Worm (Caenorhabditis elegans) whole organism, L1 larva: ENCODE measurements around the gene sftb-1.
A peak's percentile ranks its signal among the peaks of the same experiment; 100 is the strongest.

ENCODE experiments used
- C04F5.9 ChIP-seq: sonication (generic microtip); optimal IDR thresholded peaks from 2 replicates; lab custom pipeline; 2016; ENCODE audit warnings: missing genetic modification characterization, missing compliant biosample characterization
- C16A3.4 ChIP-seq: fragments of 150-350 bp; optimal IDR thresholded peaks from 2 replicates; lab custom pipeline; 2014; ENCODE audit warnings: missing biosample characterization, missing genetic modification characterization
- C34B4.2 ChIP-seq: sonication (generic microtip); optimal IDR thresholded peaks from 2 replicates; lab custom pipeline; 2017; ENCODE audit warnings: mild to moderate bottlenecking, missing genetic modification characterization, missing compliant biosample characterization
- Y116A8C.19 ChIP-seq: sonication (generic microtip); optimal IDR thresholded peaks from 2 replicates; lab custom pipeline; 2016; ENCODE audit warnings: missing compliant biosample characterization, missing genetic modification characterization, borderline replicate concordance
- alr-1 ChIP-seq: fragments of 200-800 bp; sonication (Bioruptor generic); optimal IDR thresholded peaks from 2 replicates; lab custom pipeline; 2018; ENCODE audit warnings: borderline replicate concordance, mild to moderate bottlenecking, missing genetic modification characterization, missing compliant biosample characterization
- aly-2 ChIP-seq: fragments of 150-350 bp; optimal IDR thresholded peaks from 2 replicates; lab custom pipeline; 2014; ENCODE audit warnings: missing biosample characterization, missing genetic modification characterization
- ama-1 ChIP-seq: fragments of 150-350 bp; optimal IDR thresholded peaks from 2 replicates; lab custom pipeline; 2014
- blmp-1 ChIP-seq: fragments of 150-350 bp; optimal IDR thresholded peaks from 2 replicates; lab custom pipeline; 2014; ENCODE audit warnings: missing biosample characterization, missing genetic modification characterization
- ceh-63 ChIP-seq: fragments of 200-800 bp; sonication (Bioruptor generic); optimal IDR thresholded peaks from 2 replicates; lab custom pipeline; 2018; ENCODE audit warnings: mild to moderate bottlenecking, missing genetic modification characterization, missing compliant biosample characterization
- ceh-88 ChIP-seq: fragments of 200-800 bp; sonication (Bioruptor generic); IDR thresholded peaks from 2 replicates; pipeline ENCODE4 v1.3.6; 2022; ENCODE audit warnings: missing genetic modification characterization, missing compliant biosample characterization
- ces-1 ChIP-seq: fragments of 150-350 bp; optimal IDR thresholded peaks from 2 replicates; lab custom pipeline; 2014; ENCODE audit warnings: missing biosample characterization, missing genetic modification reagents, missing genetic modification characterization
- efl-1 ChIP-seq, 4 experiments: fragments of 150-350 bp; optimal IDR thresholded peaks in 3 of 4; peaks in 1 of 4; 1 replicate in 1 of 4; 2 replicates in 3 of 4; lab custom pipeline; 2014; ENCODE audit warnings: missing biosample characterization in 2 of 4, missing genetic modification characterization in 2 of 4, missing genetic modification reagents in 2 of 4
- efl-3 ChIP-seq: fragments of 200-800 bp; sonication (Bioruptor generic); optimal IDR thresholded peaks from 2 replicates; lab custom pipeline; 2018; ENCODE audit warnings: mild to moderate bottlenecking, missing genetic modification characterization, missing compliant biosample characterization
- egl-27 ChIP-seq, 2 experiments: fragments of 150-350 bp in 1 of 2; sonication (generic microtip); optimal IDR thresholded peaks; 3 replicates each; lab custom pipeline; 2017 to 2018; ENCODE audit warnings: missing biosample characterization in 2 of 2, missing genetic modification characterization in 2 of 2, missing genetic modification reagents in 2 of 2
- elt-2 ChIP-seq: sonication (generic microtip); optimal IDR thresholded peaks from 2 replicates; lab custom pipeline; 2016; ENCODE audit warnings: missing genetic modification characterization, mild to moderate bottlenecking, inconsistent platforms, missing compliant biosample characterization, missing genetic modification reagents
- elt-3 ChIP-seq, 6 experiments: fragments of 150-350 bp in 1 of 6; sonication (generic microtip); optimal IDR thresholded peaks; 2 replicates each; lab custom pipeline; 2017 to 2018; ENCODE audit warnings: missing biosample characterization in 6 of 6, missing genetic modification characterization in 6 of 6, inconsistent platforms in 1 of 6
- ets-5 ChIP-seq: fragments of 200-800 bp; sonication (Bioruptor generic); IDR thresholded peaks from 2 replicates; pipeline ENCODE4 v1.3.6; 2022; ENCODE audit warnings: missing genetic modification characterization, missing compliant biosample characterization
- fkh-10 ChIP-seq: sonication (generic microtip); optimal IDR thresholded peaks from 2 replicates; lab custom pipeline; 2017; ENCODE audit warnings: missing biosample characterization, missing genetic modification reagents, missing genetic modification characterization
- fkh-4 ChIP-seq: sonication (generic microtip); optimal IDR thresholded peaks from 2 replicates; lab custom pipeline; 2016; ENCODE audit warnings: missing compliant biosample characterization, missing genetic modification characterization, borderline replicate concordance
- fkh-8 ChIP-seq: sonication (generic microtip); optimal IDR thresholded peaks from 2 replicates; lab custom pipeline; 2016; ENCODE audit warnings: mild to moderate bottlenecking, missing genetic modification characterization, missing compliant biosample characterization
- fos-1 ChIP-seq: fragments of 150-350 bp; optimal IDR thresholded peaks from 2 replicates; lab custom pipeline; 2014; ENCODE audit warnings: missing biosample characterization, missing genetic modification characterization
- hpl-2 ChIP-seq: fragments of 150-350 bp; optimal IDR thresholded peaks from 2 replicates; lab custom pipeline; 2014; ENCODE audit warnings: missing biosample characterization, missing genetic modification reagents, missing genetic modification characterization
- irx-1 ChIP-seq: sonication (generic microtip); optimal IDR thresholded peaks from 2 replicates; lab custom pipeline; 2016; ENCODE audit warnings: missing genetic modification characterization, missing compliant biosample characterization
- isw-1 ChIP-seq: fragments of 200-800 bp; sonication (Bioruptor generic); IDR thresholded peaks from 2 replicates; pipeline ENCODE4 v1.3.6; 2022; ENCODE audit warnings: missing genetic modification characterization, missing compliant biosample characterization
- lin-13 ChIP-seq: fragments of 150-350 bp; optimal IDR thresholded peaks from 2 replicates; lab custom pipeline; 2014; ENCODE audit warnings: missing biosample characterization, missing genetic modification reagents, missing genetic modification characterization
- lin-14 ChIP-seq: fragments of 200-800 bp; sonication (Bioruptor generic); optimal IDR thresholded peaks from 2 replicates; lab custom pipeline; 2018; ENCODE audit warnings: mild to moderate bottlenecking, missing genetic modification characterization, moderate library complexity, missing compliant biosample characterization
- lin-15B ChIP-seq: fragments of 150-350 bp; sonication (generic microtip); optimal IDR thresholded peaks from 3 replicates; lab custom pipeline; 2014; ENCODE audit warnings: missing biosample characterization, missing genetic modification characterization
- lin-35 ChIP-seq, 2 experiments: fragments of 150-350 bp; optimal IDR thresholded peaks; 2 replicates each; lab custom pipeline; 2014; ENCODE audit warnings: missing biosample characterization in 2 of 2, missing genetic modification characterization in 2 of 2, missing genetic modification reagents in 2 of 2
- lsy-2 ChIP-seq, 2 experiments: fragments of 150-350 bp; optimal IDR thresholded peaks; 2 replicates each; lab custom pipeline; 2014; ENCODE audit warnings: missing biosample characterization in 2 of 2, missing genetic modification characterization in 2 of 2
- mdl-1 ChIP-seq, 2 experiments: fragments of 150-350 bp; optimal IDR thresholded peaks; 2 replicates each; lab custom pipeline; 2014 to 2017; ENCODE audit warnings: missing biosample characterization in 2 of 2, missing genetic modification characterization in 2 of 2, inconsistent platforms in 1 of 2
- mef-2 ChIP-seq: fragments of 150-350 bp; optimal IDR thresholded peaks from 2 replicates; lab custom pipeline; 2014; ENCODE audit warnings: missing biosample characterization, missing genetic modification characterization
- nhr-19 ChIP-seq: fragments of 200-800 bp; sonication (Bioruptor generic); conservative IDR thresholded peaks from 2 replicates; pipeline ENCODE4 v1.3.6; 2022; ENCODE audit warnings: missing genetic modification characterization, missing compliant biosample characterization
- nhr-237 ChIP-seq: fragments of 150-350 bp; optimal IDR thresholded peaks from 2 replicates; lab custom pipeline; 2014; ENCODE audit warnings: missing biosample characterization, missing genetic modification characterization
- nhr-47 ChIP-seq: sonication (generic microtip); optimal IDR thresholded peaks from 2 replicates; lab custom pipeline; 2016; ENCODE audit warnings: mild to moderate bottlenecking, missing genetic modification characterization, moderate library complexity, missing compliant biosample characterization
- nhr-76 ChIP-seq: sonication (generic microtip); optimal IDR thresholded peaks from 2 replicates; lab custom pipeline; 2017; ENCODE audit warnings: missing biosample characterization, missing genetic modification characterization
- nhr-84 ChIP-seq: sonication (generic microtip); optimal IDR thresholded peaks from 2 replicates; lab custom pipeline; 2017; ENCODE audit warnings: missing biosample characterization, missing genetic modification characterization
- nhr-85 ChIP-seq: sonication (generic microtip); peaks from one replicate; lab custom pipeline; 2016; ENCODE audit warnings: missing genetic modification characterization, inconsistent platforms, missing compliant biosample characterization
- nhr-90 ChIP-seq: sonication (generic microtip); optimal IDR thresholded peaks from 2 replicates; lab custom pipeline; 2016; ENCODE audit warnings: mild to moderate bottlenecking, missing genetic modification characterization, missing compliant biosample characterization; ENCODE audit not compliant: poor library complexity
- pag-3 ChIP-seq: sonication (generic microtip); optimal IDR thresholded peaks from 2 replicates; lab custom pipeline; 2017; ENCODE audit warnings: missing genetic modification characterization, mild to moderate bottlenecking, missing compliant biosample characterization, antibody characterized with exemption, borderline replicate concordance; ENCODE audit not compliant: insufficient read depth
- rnt-1 ChIP-seq: sonication (generic microtip); optimal IDR thresholded peaks from 2 replicates; lab custom pipeline; 2016; ENCODE audit warnings: mild to moderate bottlenecking, missing genetic modification characterization, moderate library complexity, missing compliant biosample characterization
- skn-1 ChIP-seq: fragments of 150-350 bp; optimal IDR thresholded peaks from 2 replicates; lab custom pipeline; 2014; ENCODE audit warnings: missing biosample characterization, missing genetic modification characterization
- snpc-4 ChIP-seq: fragments of 150-350 bp; optimal IDR thresholded peaks from 2 replicates; lab custom pipeline; 2014; ENCODE audit warnings: missing biosample characterization, missing genetic modification characterization
- snu-23 ChIP-seq: sonication (generic microtip); optimal IDR thresholded peaks from 2 replicates; lab custom pipeline; 2016; ENCODE audit warnings: missing genetic modification characterization, missing compliant biosample characterization
- sup-37 ChIP-seq: fragments of 200-800 bp; sonication (Bioruptor generic); optimal IDR thresholded peaks from 2 replicates; lab custom pipeline; 2018; ENCODE audit warnings: mild to moderate bottlenecking, missing genetic modification characterization, missing compliant biosample characterization
- swsn-7 ChIP-seq: sonication (generic microtip); optimal IDR thresholded peaks from 2 replicates; lab custom pipeline; 2016; ENCODE audit warnings: missing genetic modification characterization, missing compliant biosample characterization
- tlp-1 ChIP-seq: fragments of 150-350 bp; optimal IDR thresholded peaks from 2 replicates; lab custom pipeline; 2014; ENCODE audit warnings: missing biosample characterization, missing genetic modification characterization
- unc-62 ChIP-seq: fragments of 150-350 bp; optimal IDR thresholded peaks from 2 replicates; lab custom pipeline; 2014; ENCODE audit warnings: missing biosample characterization, missing genetic modification reagents, missing genetic modification characterization
- unc-98 ChIP-seq: fragments of 200-800 bp; sonication (Bioruptor generic); IDR thresholded peaks from 2 replicates; pipeline ENCODE4 v1.3.6; 2022; ENCODE audit warnings: missing genetic modification characterization, missing compliant biosample characterization
- vab-15 ChIP-seq: sonication (generic microtip); optimal IDR thresholded peaks from 2 replicates; lab custom pipeline; 2017; ENCODE audit warnings: missing genotype, mild to moderate bottlenecking, missing genetic modification characterization, missing compliant biosample characterization
- xbp-1 ChIP-seq: sonication (generic microtip); optimal IDR thresholded peaks from 2 replicates; lab custom pipeline; 2016; ENCODE audit warnings: missing genetic modification characterization, missing compliant biosample characterization
- zip-4 ChIP-seq: fragments of 200-800 bp; sonication (Bioruptor generic); optimal IDR thresholded peaks from 2 replicates; lab custom pipeline; 2018; ENCODE audit warnings: mild to moderate bottlenecking, missing genetic modification characterization, moderate library complexity, missing compliant biosample characterization
- ztf-11 ChIP-seq, 2 experiments: sonication (generic microtip); optimal IDR thresholded peaks; 2 replicates each; lab custom pipeline; 2016 to 2017; ENCODE audit warnings: missing genetic modification characterization in 2 of 2, missing biosample characterization in 1 of 2, missing compliant biosample characterization in 1 of 2

Gene sftb-1

ce11 chrIII:4237660-4238059 is 31.4 kb downstream of the sftb-1 start (continued):
- TF ChIP-seq Y116A8C.19 (tag; lab: Kevin White, UChicago): no peak
- peak; percentile 90 for TF ChIP-seq elt-2 (tag; lab: Kevin White, UChicago)
- TF ChIP-seq efl-1 (optimal IDR thresholded peaks at IDR 0.05; lab: Kevin White, UChicago): peak; percentile 80 to 84
- TF ChIP-seq efl-1 (GFP tag; optimal IDR thresholded peaks at IDR 0.05 in 1 of 2; lab: Kevin White, UChicago): peak; percentile 65 to 95
- TF ChIP-seq vab-15 (tag; lab: Kevin White, UChicago): no peak
- peak; percentile 85 for TF ChIP-seq fos-1 (tag; lab: Kevin White, UChicago)
- peak; percentile 89 for TF ChIP-seq nhr-19 (GFP tag; lab: Robert Waterston, UW)
- TF ChIP-seq pag-3: no peak
- peak; percentile 65; the same call in 1 of the 2 replicates for TF ChIP-seq ceh-88 (GFP tag; lab: Robert Waterston, UW)
- peak in 4 of 6 experiments; percentile 42 to 75 (median 66) for TF ChIP-seq elt-3 (tag; optimal IDR thresholded peaks at IDR 0.05; lab: Kevin White, UChicago)
- TF ChIP-seq isw-1: peak; percentile 77
- no peak for TF ChIP-seq C34B4.2
- peak; percentile 88 to 90 for TF ChIP-seq lsy-2 (tag; optimal IDR thresholded peaks at IDR 0.05; lab: Kevin White, UChicago)
- no peak for TF ChIP-seq efl-3 (GFP tag; lab: Kevin White, UChicago)
- TF ChIP-seq alr-1 (tag; lab: Kevin White, UChicago): no peak
- peak; percentile 93 for TF ChIP-seq nhr-237
- peak; percentile 95 for TF ChIP-seq fkh-10 (GFP tag; lab: Kevin White, UChicago)
- peak; percentile 25 for TF ChIP-seq lin-15B (tag; lab: Kevin White, UChicago)
- no peak for TF ChIP-seq fkh-4
- TF ChIP-seq snpc-4 (tag; lab: Kevin White, UChicago): peak; percentile 39
- TF ChIP-seq xbp-1: peak; percentile 92
- TF ChIP-seq rnt-1 (tag; lab: Kevin White, UChicago): peak; percentile 91
- peak; percentile 72 for TF ChIP-seq hpl-2 (GFP tag; lab: Kevin White, UChicago)
- no peak for TF ChIP-seq ets-5 (GFP tag; lab: Robert Waterston, UW)
- TF ChIP-seq ceh-63 (GFP tag; lab: Kevin White, UChicago): no peak
- TF ChIP-seq blmp-1: peak; percentile 89
- peak; percentile 80 for TF ChIP-seq skn-1 (tag; lab: Kevin White, UChicago)
- peak; percentile 91 for TF ChIP-seq C16A3.4 (tag; lab: Kevin White, UChicago)
- TF ChIP-seq unc-62: no peak
- TF ChIP-seq C04F5.9: peak; percentile 62
- peak; percentile 57 for TF ChIP-seq mef-2 (tag; lab: Kevin White, UChicago)
- TF ChIP-seq nhr-84 (tag; lab: Kevin White, UChicago): no peak
- peak; percentile 91 for TF ChIP-seq nhr-90 (tag; lab: Kevin White, UChicago)
- TF ChIP-seq nhr-76 (tag; lab: Kevin White, UChicago): no peak
- peak; percentile 16 for TF ChIP-seq ama-1
- TF ChIP-seq lin-13 (GFP tag; lab: Kevin White, UChicago): peak; percentile 91
- TF ChIP-seq nhr-47 (tag; lab: Kevin White, UChicago): peak; percentile 94
- TF ChIP-seq sup-37: peak; percentile 80
- peak; percentile 15; the same call in 1 of the 2 replicates for TF ChIP-seq unc-98 (GFP tag; lab: Robert Waterston, UW)
- TF ChIP-seq lin-35 (GFP tag; optimal IDR thresholded peaks at IDR 0.05; lab: Kevin White, UChicago): peak; percentile 79 to 87
- TF ChIP-seq ces-1 (GFP tag; lab: Kevin White, UChicago): no peak
- TF ChIP-seq irx-1 (tag; lab: Kevin White, UChicago): peak; percentile 89
- no peak for TF ChIP-seq ztf-11 (tag; optimal IDR thresholded peaks at IDR 0.05; lab: Kevin White, UChicago)
- TF ChIP-seq mdl-1 (tag; optimal IDR thresholded peaks at IDR 0.05; lab: Kevin White, UChicago): peak; percentile 66 to 97
- TF ChIP-seq lin-14 (GFP tag; lab: Kevin White, UChicago): peak; percentile 99
- TF ChIP-seq tlp-1 (tag; lab: Kevin White, UChicago): no peak
- TF ChIP-seq nhr-85 (tag; lab: Kevin White, UChicago): peak; percentile 99
- peak; percentile 93 for TF ChIP-seq swsn-7
- no peak for TF ChIP-seq aly-2 (tag; lab: Kevin White, UChicago)
- peak; percentile 61 to 94 for TF ChIP-seq egl-27 (tag; optimal IDR thresholded peaks at IDR 0.05; lab: Kevin White, UChicago)
- TF ChIP-seq snu-23 (GFP tag; lab: Kevin White, UChicago): peak; percentile 97
- peak; percentile 49 for TF ChIP-seq zip-4 (GFP tag; lab: Kevin White, UChicago)
- TF ChIP-seq fkh-8 (tag; lab: Kevin White, UChicago): peak; percentile 97
